Worm (Caenorhabditis elegans): ENCODE data around the gene usp-50.
A peak's percentile ranks its signal among the peaks of the same experiment; 100 is the strongest.

The usp-50 gene

DNA sequence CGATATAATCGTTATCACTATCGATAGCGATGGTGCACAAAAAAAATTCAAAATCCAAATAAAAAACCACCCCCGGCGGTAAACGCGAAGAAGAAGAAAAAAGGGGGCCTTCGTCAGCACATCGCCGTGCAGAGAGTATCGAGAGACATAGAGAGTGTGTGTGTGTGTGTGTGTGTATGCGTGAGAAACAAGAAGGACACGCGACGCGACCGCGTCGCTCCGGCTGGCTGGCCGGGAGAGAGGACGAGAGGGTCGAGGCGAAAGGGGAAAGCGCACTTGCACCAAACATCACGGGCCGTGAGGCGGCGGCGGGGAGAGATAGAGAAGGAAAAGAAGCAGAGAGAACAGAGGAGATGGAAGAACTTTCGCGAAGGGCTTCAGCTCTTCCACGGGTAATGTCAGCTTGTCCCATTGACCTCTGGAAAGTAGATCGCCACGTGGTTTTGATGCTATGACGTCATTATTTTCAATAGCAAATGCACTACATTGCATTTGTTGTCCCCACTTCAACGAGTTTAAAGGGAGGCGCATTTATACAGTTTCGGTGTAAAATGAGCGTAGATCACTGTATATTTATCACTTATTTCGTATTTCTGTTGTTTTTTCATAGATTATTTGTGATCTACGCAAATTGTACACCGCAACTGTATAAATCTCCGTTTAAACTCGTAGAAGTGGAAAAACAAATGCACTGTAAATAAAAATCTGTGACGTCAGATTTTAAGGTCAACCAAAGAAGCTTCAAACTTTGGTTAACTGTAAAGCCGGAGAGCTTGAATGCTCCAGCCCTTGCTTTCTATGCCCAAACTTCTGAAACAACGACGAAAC is 26.7 kb downstream of the usp-50 start, which contains the start of gene Y59A8B.24:
TSS of gene Y59A8B.24 (plus strand) at position 778 of the 828 bp plus-strand sequence.
- TF ChIP-seq nhr-90 (tag; optimal IDR thresholded peaks at IDR 0.05): peak; percentile 55
- TF ChIP-seq mes-4 (tag; optimal IDR thresholded peaks at IDR 0.05): no peak
- no peak for TF ChIP-seq F37B4.10 (GFP tag; IDR thresholded peaks at IDR 0.05)
- peak; percentile 32 for TF ChIP-seq zim-3 (tag; optimal IDR thresholded peaks at IDR 0.05)
- TF ChIP-seq lag-1 (GFP tag; IDR thresholded peaks at IDR 0.05): no peak
- no peak for TF ChIP-seq dpff-1 (tag; optimal IDR thresholded peaks at IDR 0.05)
- TF ChIP-seq tbp1 (GFP tag; optimal IDR thresholded peaks at IDR 0.05): peak; percentile 60
- TF ChIP-seq bed-2 (GFP tag; IDR thresholded peaks at IDR 0.05): peak; percentile 70; the same call in 1 of the 2 replicates
- peak; percentile 67 for TF ChIP-seq ets-4 (GFP tag; optimal IDR thresholded peaks at IDR 0.05)
- peak; percentile 45 for TF ChIP-seq unc-62 (GFP tag; optimal IDR thresholded peaks at IDR 0.05)
- no peak for TF ChIP-seq egl-18 (GFP tag; IDR thresholded peaks at IDR 0.05)
- TF ChIP-seq hlh-26 (GFP tag; conservative IDR thresholded peaks at IDR 0.05): no peak
- TF ChIP-seq aptf-3 (GFP tag; IDR thresholded peaks at IDR 0.05): no peak
- peak; percentile 87 for TF ChIP-seq Y67H2A.10 (GFP tag; conservative IDR thresholded peaks at IDR 0.05)
- TF ChIP-seq Y95B8A.8 (GFP tag; IDR thresholded peaks at IDR 0.05): peak; percentile 65; the same call in 1 of the 2 replicates
- peak; percentile 14 for TF ChIP-seq lsy-27 (tag; optimal IDR thresholded peaks at IDR 0.05; ENCODE audit: borderline replicate concordance, insufficient read depth)
- TF ChIP-seq pbrm-1 (GFP tag; IDR thresholded peaks at IDR 0.05): peak; percentile 81
- TF ChIP-seq ztf-22 (GFP tag; optimal IDR thresholded peaks at IDR 0.05): peak; percentile 94
- no peak for TF ChIP-seq hsf-1 (GFP tag; IDR thresholded peaks at IDR 0.05)
- TF ChIP-seq madf-8 (GFP tag; conservative IDR thresholded peaks at IDR 0.05): no peak
- peak; percentile 60 for TF ChIP-seq ama-1 (optimal IDR thresholded peaks at IDR 0.05)
- peak in 1 of 2 experiments; percentile 8 for TF ChIP-seq ama-1 (GFP tag; optimal IDR thresholded peaks at IDR 0.05)
- TF ChIP-seq madf-6 (GFP tag; IDR thresholded peaks at IDR 0.05): peak; percentile 28; the same call in 1 of the 2 replicates
- no peak for TF ChIP-seq nhr-120 (GFP tag; IDR thresholded peaks at IDR 0.05)
- TF ChIP-seq let-526 (GFP tag; IDR thresholded peaks at IDR 0.05): peak; percentile 81; the same call in 1 of the 2 replicates
- TF ChIP-seq somi-1 (GFP tag; optimal IDR thresholded peaks at IDR 0.05): peak; percentile 42
- TF ChIP-seq madf-10 (tag; optimal IDR thresholded peaks at IDR 0.05): peak; percentile 91
- TF ChIP-seq sdz-38 (tag; optimal IDR thresholded peaks at IDR 0.05): no peak
- TF ChIP-seq ekl-4 (GFP tag; IDR thresholded peaks at IDR 0.05): peak; percentile 90
- TF ChIP-seq rcor-1 (GFP tag; IDR thresholded peaks at IDR 0.05): peak; percentile 61; the same call in 1 of the 2 replicates
- peak; percentile 86 for TF ChIP-seq ztf-26 (tag; optimal IDR thresholded peaks at IDR 0.05)
- peak; percentile 58; the same call in 1 of the 2 replicates for TF ChIP-seq C17E4.6 (GFP tag; IDR thresholded peaks at IDR 0.05)
- TF ChIP-seq nhr-80 (tag; optimal IDR thresholded peaks at IDR 0.05): peak; percentile 97
- TF ChIP-seq B0019.2 (GFP tag; conservative IDR thresholded peaks at IDR 0.05): no peak
- TF ChIP-seq ztf-18 (tag; optimal IDR thresholded peaks at IDR 0.05): peak; percentile 73
- peak; percentile 94 for TF ChIP-seq dox-1 (GFP tag; IDR thresholded peaks at IDR 0.05)
- peak; percentile 48; the same call in 1 of the 2 replicates for TF ChIP-seq ceh-91 (GFP tag; IDR thresholded peaks at IDR 0.05)
- TF ChIP-seq hlh-12 (tag; optimal IDR thresholded peaks at IDR 0.05): no peak
- peak; percentile 70 for TF ChIP-seq B0035.1 (tag; optimal IDR thresholded peaks at IDR 0.05)
- no peak for TF ChIP-seq dpl-1 (GFP tag; optimal IDR thresholded peaks at IDR 0.05)
- peak; percentile 24; the same call in 1 of the 2 replicates for TF ChIP-seq Y56A3A.18 (GFP tag; IDR thresholded peaks at IDR 0.05)
- TF ChIP-seq ceh-27 (GFP tag; optimal IDR thresholded peaks at IDR 0.05): peak; percentile 98
- TF ChIP-seq C06A6.2 (GFP tag; conservative IDR thresholded peaks at IDR 0.05): peak; percentile 58
- TF ChIP-seq snpc-4 (GFP tag; optimal IDR thresholded peaks at IDR 0.05): peak; percentile 32
- peak; percentile 30 to 83 (median 70) for TF ChIP-seq snpc-4 (tag; optimal IDR thresholded peaks at IDR 0.05)
- peak; percentile 9 for TF ChIP-seq B0261.1 (tag; optimal IDR thresholded peaks at IDR 0.05)
- peak; percentile 88 for TF ChIP-seq chd-7 (tag; optimal IDR thresholded peaks at IDR 0.05)
- TF ChIP-seq Y79H2A.3 (GFP tag; conservative IDR thresholded peaks at IDR 0.05): no peak
